Worm (Caenorhabditis elegans): Measurements from ENCODE around the gene F57A8.7.

Gene F57A8.7

ce11 chrV:10051855-10052254, 23.7 kb upstream of the F57A8.7 start, which contains the start of gene str-118:
TSS of gene str-118 (plus strand) at chrV:10052155.
- no peak for TF ChIP-seq pha-4 (tag; optimal IDR thresholded peaks at IDR 0.05)
- no peak for TF ChIP-seq pax-1 (tag; optimal IDR thresholded peaks at IDR 0.05)
- TF ChIP-seq nhr-11 (tag; optimal IDR thresholded peaks at IDR 0.05), result no peak
- no peak for TF ChIP-seq ceh-2 (tag; optimal IDR thresholded peaks at IDR 0.05)
- TF ChIP-seq sdc-2 (tag; optimal IDR thresholded peaks at IDR 0.05), result no peak
- no peak for TF ChIP-seq ets-4 (tag; optimal IDR thresholded peaks at IDR 0.05)
- TF ChIP-seq ceh-9 (tag; optimal IDR thresholded peaks at IDR 0.05), result no peak
- TF ChIP-seq ceh-24 (tag; optimal IDR thresholded peaks at IDR 0.05), result no peak
- TF ChIP-seq sox-2 (GFP tag; IDR thresholded peaks at IDR 0.05), result no peak
- TF ChIP-seq ceh-34 (tag; optimal IDR thresholded peaks at IDR 0.05), result no peak
- no peak for TF ChIP-seq C08G9.2 (tag; optimal IDR thresholded peaks at IDR 0.05)
- TF ChIP-seq hlh-6 (tag; optimal IDR thresholded peaks at IDR 0.05), result no peak
- TF ChIP-seq hlh-15 (tag; optimal IDR thresholded peaks at IDR 0.05), result no peak

ce11 chrV:10054872-10055271, 20.7 kb upstream of the F57A8.7 start, which contains the start of gene yif-1:
TSS of gene yif-1 (minus strand) at chrV:10054913.
- TF ChIP-seq ceh-30 (tag; optimal IDR thresholded peaks at IDR 0.05) (peak; percentile 36), unc-42 (tag; optimal IDR thresholded peaks at IDR 0.05) (peak; percentile 70), ttx-3 (tag; optimal IDR thresholded peaks at IDR 0.05) (no peak), madf-2 (tag; optimal IDR thresholded peaks at IDR 0.05) (no peak), F13H6.1 (tag; optimal IDR thresholded peaks at IDR 0.05) (no peak)

ce11 chrV:10058748-10059147, 16.8 kb upstream of the F57A8.7 start:
- TF ChIP-seq unc-42 (tag; optimal IDR thresholded peaks at IDR 0.05) (no peak), pha-4 (tag; optimal IDR thresholded peaks at IDR 0.05) (no peak), lin-11 (tag; optimal IDR thresholded peaks at IDR 0.05) (no peak), ceh-24 (tag; optimal IDR thresholded peaks at IDR 0.05) (no peak), pax-1 (tag; optimal IDR thresholded peaks at IDR 0.05) (no peak), pqm-1 (tag; optimal IDR thresholded peaks at IDR 0.05) (no peak), hlh-30 (tag; optimal IDR thresholded peaks at IDR 0.05; ENCODE audit: insufficient read depth) (no peak), tbx-2 (tag; optimal IDR thresholded peaks at IDR 0.05) (no peak), nfya-1 (tag; optimal IDR thresholded peaks at IDR 0.05) (no peak), unc-86 (tag; optimal IDR thresholded peaks at IDR 0.05) (no peak), C38D4.7 (GFP tag; optimal IDR thresholded peaks at IDR 0.05) (no peak), pros-1 (tag; optimal IDR thresholded peaks at IDR 0.05) (no peak)

- TF ChIP-seq hlh-8 (tag; optimal IDR thresholded peaks at IDR 0.05), result no peak
- TF ChIP-seq fkh-6 (tag; optimal IDR thresholded peaks at IDR 0.05), result no peak
- no peak for TF ChIP-seq pat-9 (tag; optimal IDR thresholded peaks at IDR 0.05)
- no peak for TF ChIP-seq pax-1 (tag; optimal IDR thresholded peaks at IDR 0.05)
- TF ChIP-seq ztf-16 (tag; optimal IDR thresholded peaks at IDR 0.05), result no peak
- TF ChIP-seq ceh-19 (GFP tag; optimal IDR thresholded peaks at IDR 0.05), result no peak
- no peak for TF ChIP-seq elt-4 (tag; optimal IDR thresholded peaks at IDR 0.05)
These were observed 15.5 kb upstream of the F57A8.7 start for ce11 chrV:10060039-10060438.

- TF ChIP-seq ahr-1 (tag; optimal IDR thresholded peaks at IDR 0.05) (no peak), hlh-30 (tag; optimal IDR thresholded peaks at IDR 0.05; ENCODE audit: insufficient read depth) (no peak), T23F11.4 (GFP tag; optimal IDR thresholded peaks at IDR 0.05) (no peak), ceh-24 (tag; optimal IDR thresholded peaks at IDR 0.05) (no peak), unc-86 (tag; optimal IDR thresholded peaks at IDR 0.05) (no peak), nhr-11 (tag; optimal IDR thresholded peaks at IDR 0.05) (no peak), ceh-2 (tag; optimal IDR thresholded peaks at IDR 0.05) (no peak), odd-2 (tag; optimal IDR thresholded peaks at IDR 0.05) (no peak), ceh-45 (GFP tag; IDR thresholded peaks at IDR 0.05) (no peak), zip-5 (tag; optimal IDR thresholded peaks at IDR 0.05) (no peak)
These were observed 11.3 kb upstream of the F57A8.7 start, which contains the start of gene fipr-13 for ce11 chrV:10064221-10064620. TSS of gene fipr-13 (plus strand) at chrV:10064521.
